Worm (Caenorhabditis elegans) whole organism, mixed stage, embryonic: Measurements from ENCODE around the gene srh-277.

ENCODE experiments used
- ceh-43 ChIP-seq: fragments of 200-800 bp; sonication (Bioruptor generic); optimal IDR thresholded peaks from 2 replicates; lab custom pipeline; 2018; ENCODE audit warnings: mild to moderate bottlenecking, missing genetic modification characterization, moderate library complexity, missing compliant biosample characterization
- ces-1 ChIP-seq: fragments of 150-350 bp; optimal IDR thresholded peaks from 2 replicates; lab custom pipeline; 2014; ENCODE audit warnings: missing biosample characterization, missing genetic modification reagents, missing genetic modification characterization
- elt-3 ChIP-seq: fragments of 150-350 bp; optimal IDR thresholded peaks from 2 replicates; lab custom pipeline; 2014; ENCODE audit warnings: missing biosample characterization, missing genetic modification characterization
- flh-1 ChIP-seq: fragments of 200-800 bp; sonication (Bioruptor generic); optimal IDR thresholded peaks from 2 replicates; lab custom pipeline; 2018; ENCODE audit warnings: mild to moderate bottlenecking, missing genetic modification characterization, moderate library complexity, missing compliant biosample characterization
- ham-2 ChIP-seq: fragments of 200-800 bp; sonication (Bioruptor generic); optimal IDR thresholded peaks from 2 replicates; lab custom pipeline; 2018; ENCODE audit warnings: mild to moderate bottlenecking, missing genetic modification characterization, missing compliant biosample characterization
- lin-13 ChIP-seq: fragments of 150-350 bp; optimal IDR thresholded peaks from 2 replicates; lab custom pipeline; 2014; ENCODE audit warnings: missing biosample characterization, missing genetic modification characterization
- mls-2 ChIP-seq: sonication (generic microtip); optimal IDR thresholded peaks from 2 replicates; lab custom pipeline; 2016; ENCODE audit warnings: mild to moderate bottlenecking, missing genetic modification characterization, moderate library complexity, missing compliant biosample characterization
- nhr-12 ChIP-seq: fragments of 150-350 bp; optimal IDR thresholded peaks from 2 replicates; lab custom pipeline; 2014; ENCODE audit warnings: missing biosample characterization, missing genetic modification characterization
- nhr-237 ChIP-seq: fragments of 150-350 bp; optimal IDR thresholded peaks from 2 replicates; lab custom pipeline; 2014; ENCODE audit warnings: missing biosample characterization, missing genetic modification characterization
- nhr-28 ChIP-seq: fragments of 150-350 bp; optimal IDR thresholded peaks from 2 replicates; lab custom pipeline; 2014; ENCODE audit warnings: missing biosample characterization, missing genetic modification characterization
- pha-4 ChIP-seq: fragments of 150-350 bp; optimal IDR thresholded peaks from 2 replicates; lab custom pipeline; 2018; ENCODE audit warnings: missing biosample characterization, missing genetic modification reagents, missing genetic modification characterization
- sem-2 ChIP-seq: fragments of 200-800 bp; sonication (Bioruptor generic); optimal IDR thresholded peaks from 2 replicates; lab custom pipeline; 2018; ENCODE audit warnings: mild to moderate bottlenecking, missing genetic modification characterization, missing compliant biosample characterization
- unc-62 ChIP-seq: fragments of 150-350 bp; optimal IDR thresholded peaks from 2 replicates; lab custom pipeline; 2014; ENCODE audit warnings: missing biosample characterization, missing genetic modification reagents, missing genetic modification characterization

DNA sequence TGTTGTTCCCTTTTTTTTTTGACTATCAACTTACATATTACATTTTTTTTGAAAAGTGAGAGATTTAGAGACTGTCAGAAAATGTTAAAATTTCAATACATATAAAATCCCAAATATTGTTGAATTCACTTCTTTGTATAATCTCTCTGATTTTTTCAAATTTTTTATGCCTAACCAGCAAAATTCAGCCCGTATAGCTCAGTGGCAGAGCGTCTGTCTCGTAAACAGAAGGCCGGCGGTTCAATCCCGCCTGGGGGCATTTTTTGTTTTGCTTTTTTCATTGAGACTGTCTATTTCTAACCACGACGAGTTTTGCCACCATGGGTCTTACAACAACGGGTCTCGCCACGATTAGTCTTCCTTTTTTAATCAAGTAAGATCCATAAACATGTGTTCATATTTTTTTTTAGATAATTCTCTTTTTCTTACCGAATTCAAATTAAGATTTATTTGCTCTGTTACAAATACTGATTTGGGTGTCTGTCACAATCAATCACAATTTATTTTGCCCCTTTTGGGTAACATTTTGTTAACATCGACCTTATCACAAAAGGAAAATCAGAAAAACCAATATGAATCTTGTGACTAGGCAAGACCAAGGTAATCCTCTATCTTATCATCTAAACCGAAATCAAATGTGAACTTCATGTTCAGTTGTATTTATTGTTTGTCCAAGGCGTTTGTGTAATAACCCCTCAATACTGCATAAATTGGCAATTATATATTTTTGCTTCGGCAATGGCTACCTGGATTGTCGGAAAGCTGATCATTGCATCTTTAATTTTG is 36.1 kb downstream of the srh-277 start, which contains the start of gene glc-1:
- TF ChIP-seq pha-4 (tag; lab: Kevin White, UChicago) (no peak), elt-3 (tag; lab: Kevin White, UChicago) (no peak), sem-2 (GFP tag; lab: Kevin White, UChicago) (no peak), nhr-28 (no peak), ces-1 (GFP tag; lab: Kevin White, UChicago) (no peak), nhr-12 (tag; lab: Kevin White, UChicago) (no peak), nhr-237 (tag; lab: Kevin White, UChicago) (no peak), ham-2 (GFP tag; lab: Kevin White, UChicago) (no peak), unc-62 (GFP tag; lab: Kevin White, UChicago) (no peak), ceh-43 (GFP tag; lab: Kevin White, UChicago) (no peak), flh-1 (GFP tag; lab: Kevin White, UChicago) (no peak), mls-2 (tag; lab: Kevin White, UChicago) (no peak), lin-13 (tag; lab: Kevin White, UChicago) (no peak)
